Worm (Caenorhabditis elegans): ENCODE results near the gene mtm-6.

The mtm-6 gene

DNA sequence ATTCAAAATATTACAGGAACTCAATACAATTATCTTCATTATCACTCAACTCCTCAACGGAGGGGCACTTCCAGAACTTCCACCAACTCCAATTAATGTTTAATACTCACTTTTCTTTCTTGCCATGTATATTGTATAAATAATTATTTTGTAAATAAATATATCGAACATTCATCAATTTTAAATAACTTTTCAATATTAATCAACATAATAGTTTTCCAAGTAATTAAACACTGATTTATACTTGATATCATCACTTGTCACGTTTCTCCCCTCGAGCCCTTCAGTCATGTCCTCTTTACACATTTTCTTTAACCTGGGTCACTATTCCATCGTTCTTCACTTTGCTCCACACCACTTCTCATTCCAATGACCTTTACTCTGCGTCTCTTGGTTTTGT is 56.0 kb downstream of the mtm-6 start, which contains the start of gene mig-18:
mig-18 (plus strand) TSS at position 301 of the 400 bp plus-strand sequence.
- no peak for TF ChIP-seq Y79H2A.3 (GFP tag; conservative IDR thresholded peaks at IDR 0.05)
- TF ChIP-seq snpc-3.4 (tag; optimal IDR thresholded peaks at IDR 0.05): no peak
- TF ChIP-seq him-1 (tag; optimal IDR thresholded peaks at IDR 0.05): no peak
- TF ChIP-seq F23B12.7 (tag; optimal IDR thresholded peaks at IDR 0.05; ENCODE audit: insufficient read depth): no peak
- TF ChIP-seq hlh-26 (GFP tag; conservative IDR thresholded peaks at IDR 0.05): no peak
- TF ChIP-seq F52B5.7 (tag; optimal IDR thresholded peaks at IDR 0.05): no peak
- TF ChIP-seq dpl-1 (GFP tag; optimal IDR thresholded peaks at IDR 0.05): no peak
- TF ChIP-seq pbrm-1 (GFP tag; IDR thresholded peaks at IDR 0.05): no peak
- TF ChIP-seq ztf-28 (GFP tag; IDR thresholded peaks at IDR 0.05): no peak
- TF ChIP-seq ets-4 (GFP tag; optimal IDR thresholded peaks at IDR 0.05): no peak

DNA sequence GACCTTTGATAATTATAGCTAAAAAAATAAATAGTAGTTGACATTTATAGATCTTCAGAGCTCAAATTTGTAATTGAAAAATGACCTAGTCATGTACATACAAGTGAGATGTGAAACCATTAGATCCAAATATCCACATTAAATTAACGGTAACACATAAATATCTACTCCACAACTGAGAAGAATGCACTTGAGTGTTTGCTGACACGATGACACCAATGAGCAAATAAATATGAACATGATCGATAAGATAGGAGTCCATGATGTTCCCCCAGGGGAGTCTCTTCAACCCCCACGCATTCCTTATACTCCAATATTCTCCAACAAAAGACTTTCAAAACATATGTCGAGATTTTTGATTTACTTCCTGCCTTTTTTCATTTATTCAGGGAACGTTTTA is 57.5 kb downstream of the mtm-6 start, which contains the start of gene ttr-52:
ttr-52 (plus strand) TSS at position 301 of the 400 bp plus-strand sequence.
- no peak for TF ChIP-seq snpc-1.3 (tag; optimal IDR thresholded peaks at IDR 0.05; ENCODE audit: insufficient read depth)
- no peak for TF ChIP-seq egl-18 (GFP tag; IDR thresholded peaks at IDR 0.05)
- no peak for TF ChIP-seq mxl-1 (tag; optimal IDR thresholded peaks at IDR 0.05)
- TF ChIP-seq lir-1 (GFP tag; conservative IDR thresholded peaks at IDR 0.05): no peak
- TF ChIP-seq snpc-3.4 (tag; optimal IDR thresholded peaks at IDR 0.05): no peak
- TF ChIP-seq him-1 (tag; optimal IDR thresholded peaks at IDR 0.05): no peak
- TF ChIP-seq F23B12.7 (tag; optimal IDR thresholded peaks at IDR 0.05; ENCODE audit: insufficient read depth): no peak
- TF ChIP-seq repo-1 (tag; optimal IDR thresholded peaks at IDR 0.05): no peak
- no peak for TF ChIP-seq D2030.7 (GFP tag; IDR thresholded peaks at IDR 0.05)
- no peak for TF ChIP-seq F49E8.2 (tag; optimal IDR thresholded peaks at IDR 0.05; ENCODE audit: insufficient read depth)
- no peak for TF ChIP-seq hlh-26 (GFP tag; conservative IDR thresholded peaks at IDR 0.05)
- TF ChIP-seq tlf-1 (GFP tag; optimal IDR thresholded peaks at IDR 0.05): no peak
